Worm (Caenorhabditis elegans) whole organism, midembryonic: ENCODE data around the gene stim-1.

ENCODE experiments used
- T22C8.4 ChIP-seq: fragments of 200-800 bp; sonication (Bioruptor generic); IDR thresholded peaks from 2 replicates; pipeline ENCODE4 v1.3.6; 2022; ENCODE audit warnings: missing genetic modification characterization, missing compliant biosample characterization
- cog-1 ChIP-seq: sonication (generic microtip); optimal IDR thresholded peaks from 2 replicates; lab custom pipeline; 2016; ENCODE audit warnings: missing genetic modification characterization, missing compliant biosample characterization
- flt-1 ChIP-seq: fragments of 200-800 bp; sonication (Bioruptor generic); IDR thresholded peaks from 2 replicates; pipeline ENCODE4 v1.3.6; 2022; ENCODE audit warnings: missing genetic modification characterization, missing compliant biosample characterization
- klf-2 ChIP-seq: fragments of 200-800 bp; sonication (Bioruptor generic); conservative IDR thresholded peaks from 2 replicates; pipeline ENCODE4 v1.3.6; 2022; ENCODE audit warnings: missing genetic modification reagents, missing genetic modification characterization, missing compliant biosample characterization
- med-1 ChIP-seq: sonication (generic microtip); optimal IDR thresholded peaks from 2 replicates; lab custom pipeline; 2017; ENCODE audit warnings: missing genetic modification characterization, mild to moderate bottlenecking, missing compliant biosample characterization, antibody characterized with exemption, missing genetic modification reagents; ENCODE audit not compliant: insufficient read depth
- ref-1 ChIP-seq: fragments of 200-800 bp; sonication (Bioruptor generic); conservative IDR thresholded peaks from 2 replicates; pipeline ENCODE4 v1.3.6; 2022; ENCODE audit warnings: missing genetic modification reagents, missing genetic modification characterization, missing compliant biosample characterization
- tab-1 ChIP-seq: fragments of 200-800 bp; sonication (Bioruptor generic); IDR thresholded peaks from 2 replicates; pipeline ENCODE4 v1.3.6; 2022; ENCODE audit warnings: missing genetic modification characterization, missing compliant biosample characterization
- ztf-23 ChIP-seq: fragments of 200-800 bp; sonication (Bioruptor generic); IDR thresholded peaks from 2 replicates; pipeline ENCODE4 v1.3.6; 2022; ENCODE audit warnings: missing genetic modification reagents, missing genetic modification characterization, missing compliant biosample characterization
- ztf-29 ChIP-seq: fragments of 200-800 bp; sonication (Bioruptor generic); IDR thresholded peaks from 2 replicates; pipeline ENCODE4 v1.3.6; 2022; ENCODE audit warnings: missing genetic modification reagents, missing genetic modification characterization, missing compliant biosample characterization

ce11 chrIII:434361-434941 lies 15.9 kb upstream of the stim-1 start, which contains the start of gene affl-2:
- TF ChIP-seq ztf-29 (GFP tag; lab: Robert Waterston, UW) (no peak), klf-2 (no peak), ztf-23 (GFP tag; lab: Robert Waterston, UW) (no peak), T22C8.4 (GFP tag; lab: Robert Waterston, UW) (no peak), med-1 (GFP tag; lab: Kevin White, UChicago) (no peak), flt-1 (GFP tag; lab: Robert Waterston, UW) (peak; percentile 55; the same call in 1 of the 2 replicates), ref-1 (GFP tag; lab: Robert Waterston, UW) (no peak), tab-1 (GFP tag; lab: Robert Waterston, UW) (no peak), cog-1 (no peak)
